Fruit fly (Drosophila melanogaster) whole organism, prepupa: ENCODE results near the gene mgl.

Source experiments
- Blimp-1 ChIP-seq: fragments of 200-800 bp; sonication (Bioruptor generic); optimal IDR thresholded peaks from 3 replicates; lab custom pipeline; 2017; ENCODE audit warnings: missing biosample characterization, missing genetic modification characterization, mild to moderate bottlenecking, moderate library complexity, missing genetic modification reagents
- CG10631 ChIP-seq: fragments of 200-800 bp; sonication (Bioruptor generic); optimal IDR thresholded peaks from 2 replicates; lab custom pipeline; 2016; ENCODE audit warnings: missing biosample characterization, missing genetic modification characterization
- CG10669 ChIP-seq: fragments of 200-800 bp; sonication (Bioruptor generic); optimal IDR thresholded peaks from 3 replicates; lab custom pipeline; 2018; ENCODE audit warnings: missing biosample characterization, mild to moderate bottlenecking, missing genetic modification characterization, moderate library complexity
- CG11294 ChIP-seq: fragments of 200-800 bp; sonication (Bioruptor generic); IDR thresholded peaks from 2 replicates; pipeline ENCODE4 v1.3.6; 2022; ENCODE audit warnings: missing biosample characterization, missing genetic modification characterization
- CG11902 ChIP-seq: fragments of 200-800 bp; sonication (Bioruptor generic); optimal IDR thresholded peaks from 3 replicates; lab custom pipeline; 2016; ENCODE audit warnings: missing biosample characterization, missing genetic modification characterization
- CG15336 ChIP-seq: fragments of 200-800 bp; sonication (Bioruptor generic); IDR thresholded peaks from 2 replicates; pipeline ENCODE4 v1.3.6; 2022; ENCODE audit warnings: missing biosample characterization, missing genetic modification characterization
- CG1621 ChIP-seq: fragments of 200-800 bp; sonication (Bioruptor generic); optimal IDR thresholded peaks from 3 replicates; lab custom pipeline; 2018; ENCODE audit warnings: missing biosample characterization, mild to moderate bottlenecking, missing genetic modification characterization
- CG16779 ChIP-seq: fragments of 200-800 bp; sonication (Bioruptor generic); optimal IDR thresholded peaks from 3 replicates; lab custom pipeline; 2017; ENCODE audit warnings: missing biosample characterization, mild to moderate bottlenecking, missing genetic modification characterization
- CG3032 ChIP-seq: fragments of 200-800 bp; optimal IDR thresholded peaks from 2 replicates; lab custom pipeline; 2019; ENCODE audit warnings: missing biosample characterization, mild to moderate bottlenecking, missing genetic modification characterization, moderate library complexity
- CG32006 ChIP-seq: fragments of 200-800 bp; sonication (Bioruptor generic); optimal IDR thresholded peaks from 3 replicates; lab custom pipeline; 2017; ENCODE audit warnings: missing biosample characterization, mild to moderate bottlenecking, missing genetic modification characterization
- CG34406 ChIP-seq: fragments of 200-800 bp; sonication (Bioruptor generic); optimal IDR thresholded peaks from 3 replicates; lab custom pipeline; 2016; ENCODE audit warnings: missing biosample characterization, missing genetic modification characterization
- CG4318 ChIP-seq: fragments of 200-800 bp; sonication (Bioruptor generic); optimal IDR thresholded peaks from 3 replicates; lab custom pipeline; 2017; ENCODE audit warnings: missing biosample characterization, mild to moderate bottlenecking, missing genetic modification characterization
- CG6163 ChIP-seq: fragments of 200-800 bp; sonication (Bioruptor generic); IDR thresholded peaks from 3 replicates; pipeline ENCODE4 v1.3.6; 2022; ENCODE audit warnings: missing biosample characterization, missing genetic modification characterization
- CG6276 ChIP-seq: fragments of 200-800 bp; sonication (Bioruptor generic); optimal IDR thresholded peaks from 2 replicates; lab custom pipeline; 2017; ENCODE audit warnings: missing biosample characterization, mild to moderate bottlenecking, missing genetic modification characterization
- CG6792 ChIP-seq: fragments of 200-800 bp; sonication (Bioruptor generic); optimal IDR thresholded peaks from 3 replicates; lab custom pipeline; 2016; ENCODE audit warnings: missing biosample characterization, missing genetic modification characterization
- CG6808 ChIP-seq: fragments of 200-800 bp; sonication (Bioruptor generic); optimal IDR thresholded peaks from 3 replicates; lab custom pipeline; 2017; ENCODE audit warnings: missing biosample characterization, missing genetic modification characterization, mild to moderate bottlenecking, moderate library complexity, missing genetic modification reagents
- CG7368 ChIP-seq: fragments of 200-800 bp; sonication (Bioruptor generic); optimal IDR thresholded peaks from 3 replicates; lab custom pipeline; 2016; ENCODE audit warnings: missing biosample characterization, missing genetic modification characterization
- CG8119 ChIP-seq: fragments of 200-800 bp; sonication (Bioruptor generic); IDR thresholded peaks from 3 replicates; pipeline ENCODE4 v1.3.6; 2022; ENCODE audit warnings: missing biosample characterization, missing genetic modification characterization
- CG8319 ChIP-seq: fragments of 200-800 bp; sonication (Bioruptor generic); optimal IDR thresholded peaks from 3 replicates; lab custom pipeline; 2016; ENCODE audit warnings: missing biosample characterization, missing genetic modification characterization
- CG9139 ChIP-seq: fragments of 200-800 bp; sonication (Bioruptor generic); optimal IDR thresholded peaks from 3 replicates; lab custom pipeline; 2017; ENCODE audit warnings: missing biosample characterization, mild to moderate bottlenecking, missing genetic modification characterization
- Eip75B ChIP-seq: fragments of 200-800 bp; sonication (Bioruptor generic); optimal IDR thresholded peaks from 3 replicates; lab custom pipeline; 2016; ENCODE audit warnings: missing biosample characterization, missing genetic modification characterization
- Eip78C ChIP-seq: fragments of 200-800 bp; sonication (Bioruptor generic); peaks from one replicate; lab custom pipeline; 2016; ENCODE audit warnings: missing biosample characterization, missing genetic modification characterization
- Eip93F ChIP-seq: fragments of 200-800 bp; sonication (Bioruptor generic); optimal IDR thresholded peaks from 2 replicates; lab custom pipeline; 2016; ENCODE audit warnings: missing biosample characterization, mild to moderate bottlenecking, missing genetic modification characterization
- Ets21C ChIP-seq: fragments of 200-800 bp; sonication (Bioruptor generic); optimal IDR thresholded peaks from 3 replicates; lab custom pipeline; 2016; ENCODE audit warnings: missing biosample characterization, missing genetic modification characterization
- Ets96B ChIP-seq: fragments of 200-800 bp; optimal IDR thresholded peaks from 2 replicates; lab custom pipeline; 2019; ENCODE audit warnings: missing biosample characterization, mild to moderate bottlenecking, missing genetic modification characterization, moderate library complexity
- Gug ChIP-seq: fragments of 200-800 bp; sonication (Bioruptor generic); IDR thresholded peaks from 2 replicates; pipeline ENCODE4 v1.3.6; 2022; ENCODE audit warnings: missing biosample characterization, missing genetic modification characterization
- Hr38 ChIP-seq: sonication (Bioruptor generic); optimal IDR thresholded peaks from 2 replicates; lab custom pipeline; 2016; ENCODE audit warnings: missing biosample characterization, missing genetic modification characterization
- Hr39 ChIP-seq: fragments of 200-800 bp; sonication (Bioruptor generic); optimal IDR thresholded peaks from 2 replicates; lab custom pipeline; 2016; ENCODE audit warnings: missing biosample characterization, missing genetic modification characterization
- Hr4 ChIP-seq: fragments of 200-800 bp; sonication (Bioruptor generic); optimal IDR thresholded peaks from 3 replicates; lab custom pipeline; 2016; ENCODE audit warnings: missing biosample characterization, missing genetic modification characterization
- Lpt ChIP-seq: fragments of 200-800 bp; sonication (Bioruptor generic); optimal IDR thresholded peaks from 3 replicates; lab custom pipeline; 2016; ENCODE audit warnings: missing biosample characterization, missing genetic modification characterization
- Met ChIP-seq: fragments of 200-800 bp; sonication (Bioruptor generic); optimal IDR thresholded peaks from 3 replicates; lab custom pipeline; 2016; ENCODE audit warnings: missing biosample characterization, missing genetic modification characterization
- OdsH ChIP-seq: fragments of 200-800 bp; sonication (Bioruptor generic); optimal IDR thresholded peaks from 3 replicates; lab custom pipeline; 2016; ENCODE audit warnings: missing biosample characterization, missing genetic modification characterization
- Smox ChIP-seq: fragments of 200-800 bp; sonication (Bioruptor generic); optimal IDR thresholded peaks from 3 replicates; lab custom pipeline; 2016; ENCODE audit warnings: missing biosample characterization, missing genetic modification characterization
- Sox102F ChIP-seq: fragments of 200-800 bp; sonication (Bioruptor generic); optimal IDR thresholded peaks from 2 replicates; lab custom pipeline; 2016; ENCODE audit warnings: missing biosample characterization, mild to moderate bottlenecking, missing genetic modification characterization
- Sox15 ChIP-seq: fragments of 200-800 bp; sonication (Bioruptor generic); optimal IDR thresholded peaks from 3 replicates; lab custom pipeline; 2016; ENCODE audit warnings: missing biosample characterization, missing genetic modification characterization
- achi ChIP-seq: fragments of 200-800 bp; sonication (Bioruptor generic); optimal IDR thresholded peaks from 3 replicates; lab custom pipeline; 2016; ENCODE audit warnings: missing biosample characterization, missing genetic modification characterization
- acj6 ChIP-seq: fragments of 200-800 bp; sonication (Bioruptor generic); optimal IDR thresholded peaks from 3 replicates; lab custom pipeline; 2016; ENCODE audit warnings: missing biosample characterization, missing genetic modification characterization
- cyc ChIP-seq: fragments of 200-800 bp; sonication (Bioruptor generic); optimal IDR thresholded peaks from 3 replicates; lab custom pipeline; 2016; ENCODE audit warnings: missing biosample characterization, missing genetic modification characterization
- dsx ChIP-seq: fragments of 200-800 bp; optimal IDR thresholded peaks from 3 replicates; lab custom pipeline; 2019; ENCODE audit warnings: missing biosample characterization, mild to moderate bottlenecking, missing genetic modification characterization, moderate library complexity; ENCODE audit not compliant: poor library complexity, severe bottlenecking
- eg ChIP-seq: fragments of 200-800 bp; sonication (Bioruptor generic); IDR thresholded peaks from 3 replicates; pipeline ENCODE4 v1.3.6; 2022; ENCODE audit warnings: missing biosample characterization, missing genetic modification characterization
- esn ChIP-seq: fragments of 200-800 bp; sonication (Bioruptor generic); optimal IDR thresholded peaks from 2 replicates; lab custom pipeline; 2016; ENCODE audit warnings: missing biosample characterization, mild to moderate bottlenecking, missing genetic modification characterization, moderate library complexity
- fd59A ChIP-seq: fragments of 200-800 bp; sonication (Bioruptor generic); optimal IDR thresholded peaks from 2 replicates; lab custom pipeline; 2017; ENCODE audit warnings: missing biosample characterization, mild to moderate bottlenecking, missing genetic modification characterization, missing genetic modification reagents
- fd85E ChIP-seq: fragments of 200-800 bp; sonication (Bioruptor generic); optimal IDR thresholded peaks from 3 replicates; lab custom pipeline; 2016; ENCODE audit warnings: missing biosample characterization, missing genetic modification characterization
- lz ChIP-seq: fragments of 200-800 bp; sonication (Bioruptor generic); optimal IDR thresholded peaks from 3 replicates; lab custom pipeline; 2016; ENCODE audit warnings: missing biosample characterization, missing genetic modification characterization
- net ChIP-seq: fragments of 200-800 bp; sonication (Bioruptor generic); optimal IDR thresholded peaks from 3 replicates; lab custom pipeline; 2016; ENCODE audit warnings: missing biosample characterization, missing genetic modification characterization
- pdm3 ChIP-seq: fragments of 200-800 bp; sonication (Bioruptor generic); optimal IDR thresholded peaks from 3 replicates; lab custom pipeline; 2016; ENCODE audit warnings: missing biosample characterization, missing genetic modification characterization
- salr ChIP-seq, 2 experiments: fragments of 200-800 bp; sonication (Bioruptor generic); optimal IDR thresholded peaks; 3 replicates each; lab custom pipeline; 2016 to 2018; ENCODE audit warnings: missing biosample characterization in 2 of 2, missing genetic modification characterization in 2 of 2, mild to moderate bottlenecking in 1 of 2
- spab ChIP-seq: fragments of 200-800 bp; sonication (Bioruptor generic); optimal IDR thresholded peaks from 2 replicates; lab custom pipeline; 2017; ENCODE audit warnings: missing biosample characterization, mild to moderate bottlenecking, missing genetic modification characterization, missing genetic modification reagents
- ss ChIP-seq, 2 experiments: fragments of 200-800 bp; sonication (Bioruptor generic); optimal IDR thresholded peaks; 2 replicates in 1 of 2; 3 replicates in 1 of 2; lab custom pipeline; 2017 to 2018; ENCODE audit warnings: mild to moderate bottlenecking in 2 of 2, missing biosample characterization in 2 of 2, missing genetic modification characterization in 2 of 2, moderate library complexity in 1 of 2
- svp ChIP-seq: fragments of 200-800 bp; sonication (Bioruptor generic); peaks from one replicate; lab custom pipeline; 2016; ENCODE audit warnings: missing biosample characterization, missing genetic modification characterization
- topi ChIP-seq: fragments of 200-800 bp; sonication (Bioruptor generic); optimal IDR thresholded peaks from 3 replicates; lab custom pipeline; 2016; ENCODE audit warnings: missing biosample characterization, missing genetic modification characterization
- vri ChIP-seq: fragments of 200-800 bp; sonication (Bioruptor generic); optimal IDR thresholded peaks from 3 replicates; lab custom pipeline; 2016; ENCODE audit warnings: missing biosample characterization, mild to moderate bottlenecking, missing genetic modification characterization

mgl gene

dm6 chrX:9468285-9468684 is 31.6 kb downstream of the mgl start:
- peak; percentile 26 for TF ChIP-seq Ets21C (GFP tag; lab: Kevin White, UChicago)
- TF ChIP-seq eg (GFP tag; lab: Robert Waterston, UW) = peak; percentile 85
- peak; percentile 60 for TF ChIP-seq CG6792
- TF ChIP-seq CG8119 (GFP tag; lab: Robert Waterston, UW) = peak; percentile 82
- TF ChIP-seq topi (GFP tag; lab: Kevin White, UChicago) = peak; percentile 55
- TF ChIP-seq lz (GFP tag; lab: Kevin White, UChicago) = peak; percentile 25
- TF ChIP-seq CG11902 = no peak
- TF ChIP-seq CG1621 = peak; percentile 41
- TF ChIP-seq CG16779 (tag; lab: Kevin White, UChicago) = no peak
- TF ChIP-seq Eip93F (GFP tag; lab: Kevin White, UChicago) = no peak
- TF ChIP-seq spab = peak; percentile 18
- peak; percentile 84 for TF ChIP-seq Eip78C
- peak; percentile 37 for TF ChIP-seq CG8319 (GFP tag; lab: Kevin White, UChicago)
- TF ChIP-seq Lpt (GFP tag; lab: Kevin White, UChicago) = peak; percentile 51
- no peak for TF ChIP-seq Gug (GFP tag; lab: Robert Waterston, UW)
- TF ChIP-seq CG6276 (GFP tag; lab: Kevin White, UChicago) = peak; percentile 6
- peak; percentile 68 for TF ChIP-seq OdsH (GFP tag; lab: Kevin White, UChicago)
- TF ChIP-seq esn (GFP tag; lab: Kevin White, UChicago) = peak; percentile 61
- TF ChIP-seq achi = peak; percentile 54
- TF ChIP-seq ss (GFP tag; optimal IDR thresholded peaks at IDR 0.05; lab: Kevin White, UChicago) = peak in 1 of 2 experiments; percentile 51
- peak; percentile 26 for TF ChIP-seq Sox15 (GFP tag; lab: Kevin White, UChicago)
- no peak for TF ChIP-seq fd85E (GFP tag; lab: Kevin White, UChicago)
- peak; percentile 68 for TF ChIP-seq CG3032 (tag; lab: Kevin White, UChicago)
- peak; percentile 35 for TF ChIP-seq CG6808 (GFP tag; lab: Kevin White, UChicago)
- peak; percentile 79 for TF ChIP-seq pdm3
- no peak for TF ChIP-seq Hr38
- TF ChIP-seq salr (GFP tag; optimal IDR thresholded peaks at IDR 0.05; lab: Kevin White, UChicago) = peak; percentile 38 to 41
- TF ChIP-seq CG9139 = no peak
- TF ChIP-seq acj6 (GFP tag; lab: Kevin White, UChicago) = peak; percentile 52
- TF ChIP-seq CG4318 (GFP tag; lab: Kevin White, UChicago) = peak; percentile 57
- peak; percentile 4 for TF ChIP-seq CG34406 (GFP tag; lab: Kevin White, UChicago)
- peak; percentile 64 for TF ChIP-seq CG10669 (GFP tag; lab: Kevin White, UChicago)
- TF ChIP-seq dsx = peak; percentile 35
- peak; percentile 56 for TF ChIP-seq CG10631
- TF ChIP-seq Sox102F = peak; percentile 43
- peak; percentile 81 for TF ChIP-seq CG15336 (GFP tag; lab: Robert Waterston, UW)
- TF ChIP-seq vri = peak; percentile 14
- no peak for TF ChIP-seq Blimp-1 (GFP tag; lab: Kevin White, UChicago)
- peak; percentile 62 for TF ChIP-seq svp (GFP tag; lab: Kevin White, UChicago)
- peak; percentile 28 for TF ChIP-seq CG7368
- peak; percentile 60 for TF ChIP-seq fd59A
- peak; percentile 59 for TF ChIP-seq Hr39
- TF ChIP-seq CG6163 (GFP tag; lab: Robert Waterston, UW) = peak; percentile 78
- TF ChIP-seq Smox (GFP tag; lab: Kevin White, UChicago) = peak; percentile 61
- peak; percentile 46 for TF ChIP-seq Met (GFP tag; lab: Kevin White, UChicago)
- peak; percentile 47 for TF ChIP-seq cyc (GFP tag; lab: Kevin White, UChicago)
- peak; percentile 48 for TF ChIP-seq Ets96B (tag; lab: Kevin White, UChicago)
- peak; percentile 35; the same call in 1 of the 2 replicates for TF ChIP-seq CG11294 (GFP tag; lab: Robert Waterston, UW)
- TF ChIP-seq Eip75B = peak; percentile 51
- TF ChIP-seq net (GFP tag; lab: Kevin White, UChicago) = peak; percentile 41
- TF ChIP-seq CG32006 (GFP tag; lab: Kevin White, UChicago) = peak; percentile 80
- TF ChIP-seq Hr4 = peak; percentile 75
